Fruit fly (Drosophila melanogaster) whole organism, embryonic: ENCODE results near the gene ClC-c.

ENCODE experiments used
- Antp ChIP-seq: fragments of 200-800 bp; sonication (Bioruptor generic); optimal IDR thresholded peaks from 3 replicates; lab custom pipeline; 2016; ENCODE audit warnings: missing biosample characterization, missing genetic modification characterization
- CG10959 ChIP-seq: fragments of 200-800 bp; sonication (Bioruptor generic); IDR thresholded peaks from 2 replicates; pipeline ENCODE4 v1.3.6; 2022; ENCODE audit warnings: missing biosample characterization, missing genetic modification characterization
- CG12942 ChIP-seq: fragments of 200-800 bp; sonication (Bioruptor generic); optimal IDR thresholded peaks from 3 replicates; lab custom pipeline; 2016; ENCODE audit warnings: missing biosample characterization, missing genetic modification characterization
- CG15601 ChIP-seq: fragments of 200-800 bp; sonication (Bioruptor generic); optimal IDR thresholded peaks from 3 replicates; lab custom pipeline; 2019; ENCODE audit warnings: missing biosample characterization, mild to moderate bottlenecking, missing genetic modification characterization, moderate library complexity
- CG1602 ChIP-seq: fragments of 200-800 bp; sonication (Bioruptor generic); optimal IDR thresholded peaks from 3 replicates; lab custom pipeline; 2016; ENCODE audit warnings: missing biosample characterization, missing genetic modification characterization
- CG1647 ChIP-seq: fragments of 200-800 bp; sonication (Bioruptor generic); optimal IDR thresholded peaks from 3 replicates; lab custom pipeline; 2016; ENCODE audit warnings: missing biosample characterization, missing genetic modification characterization
- CG16779 ChIP-seq: fragments of 200-800 bp; sonication (Bioruptor generic); IDR thresholded peaks from 2 replicates; pipeline ENCODE4 v1.3.6; 2022; ENCODE audit warnings: missing biosample characterization, missing genetic modification characterization
- CG17328 ChIP-seq: fragments of 200-800 bp; sonication (Bioruptor generic); IDR thresholded peaks from 2 replicates; pipeline ENCODE4 v1.3.6; 2022; ENCODE audit warnings: missing biosample characterization, missing genetic modification characterization
- CG18262 ChIP-seq: fragments of 200-800 bp; optimal IDR thresholded peaks from 3 replicates; lab custom pipeline; 2019; ENCODE audit warnings: missing biosample characterization, mild to moderate bottlenecking, missing genetic modification characterization, moderate library complexity
- CG2202 ChIP-seq: fragments of 200-800 bp; sonication (Bioruptor generic); optimal IDR thresholded peaks from 2 replicates; lab custom pipeline; 2018; ENCODE audit warnings: missing biosample characterization, mild to moderate bottlenecking, missing genetic modification characterization
- CG2678 ChIP-seq: fragments of 200-800 bp; sonication (Bioruptor generic); optimal IDR thresholded peaks from 3 replicates; lab custom pipeline; 2019; ENCODE audit warnings: missing biosample characterization, mild to moderate bottlenecking, missing genetic modification characterization, moderate library complexity
- CG30020 ChIP-seq: fragments of 200-800 bp; optimal IDR thresholded peaks from 2 replicates; lab custom pipeline; 2019; ENCODE audit warnings: missing biosample characterization, mild to moderate bottlenecking, missing genetic modification characterization, moderate library complexity
- CG3847 ChIP-seq: fragments of 200-800 bp; sonication (Bioruptor generic); IDR thresholded peaks from 2 replicates; pipeline ENCODE4 v1.3.6; 2022; ENCODE audit warnings: missing biosample characterization, missing genetic modification characterization
- CG4617 ChIP-seq: fragments of 200-800 bp; sonication (Bioruptor generic); optimal IDR thresholded peaks from 3 replicates; lab custom pipeline; 2016; ENCODE audit warnings: missing biosample characterization, missing genetic modification characterization, borderline replicate concordance
- CG5180 ChIP-seq: fragments of 200-800 bp; sonication (Bioruptor generic); optimal IDR thresholded peaks from 3 replicates; lab custom pipeline; 2017; ENCODE audit warnings: missing biosample characterization, missing genetic modification characterization, mild to moderate bottlenecking, moderate library complexity, missing genetic modification reagents
- CG6813 ChIP-seq: fragments of 200-800 bp; sonication (Bioruptor generic); optimal IDR thresholded peaks from 2 replicates; lab custom pipeline; 2017; ENCODE audit warnings: missing biosample characterization, missing genetic modification characterization, mild to moderate bottlenecking, moderate library complexity, missing genetic modification reagents
- CG7839 ChIP-seq: fragments of 200-800 bp; sonication (Bioruptor generic); optimal IDR thresholded peaks from 3 replicates; lab custom pipeline; 2018; ENCODE audit warnings: missing biosample characterization, mild to moderate bottlenecking, missing genetic modification characterization, moderate library complexity
- CG7987 ChIP-seq: fragments of 200-800 bp; sonication (Bioruptor generic); optimal IDR thresholded peaks from 2 replicates; lab custom pipeline; 2018; ENCODE audit warnings: missing biosample characterization, mild to moderate bottlenecking, missing genetic modification characterization, moderate library complexity
- CG9817 ChIP-seq: fragments of 200-800 bp; sonication (Bioruptor generic); optimal IDR thresholded peaks from 2 replicates; lab custom pipeline; 2018; ENCODE audit warnings: missing biosample characterization, mild to moderate bottlenecking, missing genetic modification characterization, moderate library complexity
- CHES-1-like ChIP-seq: fragments of 200-800 bp; sonication (Bioruptor generic); optimal IDR thresholded peaks from 2 replicates; lab custom pipeline; 2016; ENCODE audit warnings: missing biosample characterization, missing genetic modification characterization
- Dfd ChIP-seq, 2 experiments: fragments of >200 bp; optimal IDR thresholded peaks; 2 replicates each; lab custom pipeline; 2017; ENCODE audit warnings: missing biosample characterization in 2 of 2, missing genetic modification characterization in 2 of 2
- Dll ChIP-seq: fragments of 200-800 bp; sonication (Bioruptor generic); IDR thresholded peaks from 4 replicates; pipeline ENCODE4 v1.3.6; 2022; ENCODE audit warnings: missing biosample characterization, missing genetic modification characterization; ENCODE audit not compliant: partially characterized antibody
- E2f2 ChIP-seq: fragments of 200-800 bp; sonication (Bioruptor generic); IDR thresholded peaks from 2 replicates; pipeline ENCODE4 v1.3.6; 2022; ENCODE audit warnings: missing biosample characterization, missing genetic modification characterization
- Fer3 ChIP-seq: fragments of 200-800 bp; sonication (Bioruptor generic); optimal IDR thresholded peaks from 2 replicates; lab custom pipeline; 2018; ENCODE audit warnings: missing biosample characterization, mild to moderate bottlenecking, missing genetic modification characterization, moderate library complexity
- Gug ChIP-seq: fragments of 200-800 bp; sonication (Bioruptor generic); IDR thresholded peaks from 4 replicates; pipeline ENCODE4 v1.3.6; 2022; ENCODE audit warnings: missing biosample characterization, missing genetic modification characterization
- Lhr ChIP-seq: fragments of 200-800 bp; sonication (Bioruptor generic); optimal IDR thresholded peaks from 3 replicates; lab custom pipeline; 2017; ENCODE audit warnings: mild to moderate bottlenecking, missing biosample characterization, missing genetic modification reagents, missing genetic modification characterization
- Lim3 ChIP-seq: fragments of 200-800 bp; sonication (Bioruptor generic); IDR thresholded peaks from 2 replicates; pipeline ENCODE4 v1.3.6; 2022; ENCODE audit warnings: missing biosample characterization, missing genetic modification characterization
- Poxn ChIP-seq: fragments of 200-800 bp; sonication (Bioruptor generic); IDR thresholded peaks from 2 replicates; pipeline ENCODE4 v1.3.6; 2022; ENCODE audit warnings: missing biosample characterization, missing genetic modification characterization
- Ravus ChIP-seq: fragments of 200-800 bp; sonication (Bioruptor generic); IDR thresholded peaks from 2 replicates; pipeline ENCODE4 v1.3.6; 2022; ENCODE audit warnings: missing biosample characterization, missing genetic modification characterization
- Usf ChIP-seq: fragments of 200-800 bp; sonication (Bioruptor generic); optimal IDR thresholded peaks from 2 replicates; lab custom pipeline; 2017; ENCODE audit warnings: missing genotype, missing biosample characterization, missing genetic modification characterization
- bigmax ChIP-seq: fragments of 200-800 bp; sonication (Bioruptor generic); optimal IDR thresholded peaks from 2 replicates; lab custom pipeline; 2018; ENCODE audit warnings: missing biosample characterization, mild to moderate bottlenecking, missing genetic modification characterization
- bsh ChIP-seq, 2 experiments: fragments of 200-800 bp; sonication (Bioruptor generic); optimal IDR thresholded peaks; 2 replicates each; lab custom pipeline; 2017 to 2018; ENCODE audit warnings: mild to moderate bottlenecking in 2 of 2, missing biosample characterization in 2 of 2, missing genetic modification characterization in 2 of 2, moderate library complexity in 1 of 2
- croc ChIP-seq: fragments of 200-800 bp; sonication (Bioruptor generic); conservative IDR thresholded peaks from 3 replicates; pipeline ENCODE4 v1.3.6; 2022; ENCODE audit warnings: missing biosample characterization, missing genetic modification characterization
- dati ChIP-seq: fragments of 200-800 bp; sonication (Bioruptor generic); IDR thresholded peaks from 2 replicates; pipeline ENCODE4 v1.3.6; 2022; ENCODE audit warnings: missing biosample characterization, missing genetic modification characterization
- emc ChIP-seq: fragments of 200-800 bp; sonication (Bioruptor generic); optimal IDR thresholded peaks from 2 replicates; lab custom pipeline; 2016; ENCODE audit warnings: missing biosample characterization, missing genetic modification characterization
- gcm2 ChIP-seq: fragments of 200-800 bp; sonication (Bioruptor generic); optimal IDR thresholded peaks from 2 replicates; lab custom pipeline; 2016; ENCODE audit warnings: missing biosample characterization, missing genetic modification characterization
- inv ChIP-seq: fragments of 200-800 bp; sonication (Bioruptor generic); IDR thresholded peaks from 2 replicates; pipeline ENCODE4 v1.3.6; 2022; ENCODE audit warnings: missing biosample characterization, missing genetic modification characterization; ENCODE audit not compliant: partially characterized antibody
- jing ChIP-seq: fragments of 200-800 bp; sonication (Bioruptor generic); optimal IDR thresholded peaks from 2 replicates; lab custom pipeline; 2018; ENCODE audit warnings: missing biosample characterization, mild to moderate bottlenecking, missing genetic modification characterization
- lov ChIP-seq, 2 experiments: fragments of 200-800 bp in 1 of 2; fragments of >200 bp in 1 of 2; sonication (Bioruptor generic) in 1 of 2; IDR thresholded peaks in 1 of 2; optimal IDR thresholded peaks in 1 of 2; 2 replicates in 1 of 2; 3 replicates in 1 of 2; pipeline versions ENCODE4 v1.3.6 to Lab custom; 2017 to 2022; ENCODE audit warnings: missing biosample characterization in 1 of 2, missing genetic modification characterization in 1 of 2
- nerfin-2 ChIP-seq: fragments of 200-800 bp; sonication (Bioruptor generic); IDR thresholded peaks from 2 replicates; pipeline ENCODE4 v1.3.6; 2022; ENCODE audit warnings: missing biosample characterization, missing genetic modification characterization; ENCODE audit not compliant: partially characterized antibody
- nom ChIP-seq: fragments of 200-800 bp; sonication (Bioruptor generic); optimal IDR thresholded peaks from 2 replicates; lab custom pipeline; 2017; ENCODE audit warnings: missing biosample characterization, missing genetic modification characterization, mild to moderate bottlenecking, moderate library complexity, missing genetic modification reagents
- oc ChIP-seq: fragments of 200-800 bp; sonication (Bioruptor generic); optimal IDR thresholded peaks from 2 replicates; lab custom pipeline; 2018; ENCODE audit warnings: missing biosample characterization, mild to moderate bottlenecking, missing genetic modification characterization, moderate library complexity
- peb ChIP-seq: fragments of 200-800 bp; sonication (Bioruptor generic); IDR thresholded peaks from 2 replicates; pipeline ENCODE4 v1.3.6; 2022; ENCODE audit warnings: missing biosample characterization, missing genetic modification characterization
- pfk ChIP-seq: fragments of 200-800 bp; sonication (Bioruptor generic); optimal IDR thresholded peaks from 2 replicates; lab custom pipeline; 2018; ENCODE audit warnings: missing biosample characterization, mild to moderate bottlenecking, missing genetic modification characterization, moderate library complexity
- pho ChIP-seq: fragments of 200-800 bp; sonication (Bioruptor generic); optimal IDR thresholded peaks from 2 replicates; lab custom pipeline; 2016; ENCODE audit warnings: missing biosample characterization, missing genetic modification characterization
- repo ChIP-seq: fragments of 200-800 bp; sonication (Bioruptor generic); optimal IDR thresholded peaks from 2 replicates; lab custom pipeline; 2016; ENCODE audit warnings: missing biosample characterization, missing genetic modification characterization
- schlank ChIP-seq: fragments of 200-800 bp; sonication (Bioruptor generic); optimal IDR thresholded peaks from 2 replicates; lab custom pipeline; 2018; ENCODE audit warnings: missing biosample characterization, mild to moderate bottlenecking, missing genetic modification characterization
- trem ChIP-seq: fragments of 200-800 bp; optimal IDR thresholded peaks from 3 replicates; lab custom pipeline; 2019; ENCODE audit warnings: missing biosample characterization, mild to moderate bottlenecking, missing genetic modification characterization, moderate library complexity
- vnd ChIP-seq: fragments of 200-800 bp; sonication (Bioruptor generic); IDR thresholded peaks from 3 replicates; pipeline ENCODE4 v1.3.6; 2022; ENCODE audit warnings: missing biosample characterization, missing genetic modification characterization; ENCODE audit not compliant: partially characterized antibody

The ClC-c gene

DNA sequence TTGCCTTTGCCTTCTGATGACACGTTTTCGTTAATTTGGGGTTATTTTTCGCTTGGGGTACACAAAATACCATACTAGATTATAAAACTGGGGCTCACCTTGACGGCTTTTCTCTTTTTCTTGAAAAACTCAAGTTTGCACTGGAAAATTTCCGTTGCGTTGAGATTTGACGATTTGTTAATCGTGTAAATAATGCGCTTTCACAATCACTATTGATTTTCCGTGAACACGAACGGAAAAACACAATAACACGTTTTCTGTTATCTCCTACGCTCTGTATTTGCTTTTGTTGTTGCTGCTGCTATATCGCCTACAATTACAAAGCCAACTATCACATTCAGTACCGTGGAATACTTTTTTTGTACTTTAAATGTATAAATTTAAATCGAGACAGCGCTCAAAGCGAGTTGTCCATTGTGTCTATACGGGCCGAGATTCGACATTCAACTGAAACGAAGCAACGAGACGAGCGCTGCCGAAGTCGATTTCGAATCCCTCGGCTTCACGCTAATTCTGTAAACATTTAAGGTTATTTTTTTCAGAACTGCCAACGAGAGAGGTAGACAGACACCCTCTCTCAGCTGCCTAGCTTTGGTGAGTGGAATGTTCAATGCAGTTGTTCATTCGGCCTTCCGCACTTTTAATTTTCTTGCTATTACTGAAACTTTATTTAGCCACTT is 43.7 kb upstream of the ClC-c start (continued):
- TF ChIP-seq gcm2 (GFP tag; lab: Kevin White, UChicago) (no peak), CG2202 (tag; lab: Kevin White, UChicago) (no peak), jing (GFP tag; lab: Kevin White, UChicago) (no peak), inv (GFP tag; lab: Robert Waterston, UW) (no peak; the same call in 1 of the 2 replicates), Usf (GFP tag; lab: Kevin White, UChicago) (no peak), Lhr (GFP tag; lab: Kevin White, UChicago) (no peak), CG1647 (GFP tag; lab: Kevin White, UChicago) (no peak), CG7839 (tag; lab: Kevin White, UChicago) (no peak), CG2678 (tag; lab: Kevin White, UChicago) (peak; percentile 17), pho (no peak), CG16779 (GFP tag; lab: Robert Waterston, UW) (no peak), bigmax (GFP tag; lab: Kevin White, UChicago) (peak; percentile 94), CG1602 (GFP tag; lab: Kevin White, UChicago) (no peak), nerfin-2 (no peak), Fer3 (tag; lab: Kevin White, UChicago) (peak; percentile 40), CG7987 (GFP tag; lab: Kevin White, UChicago) (peak; percentile 18), CG30020 (tag; lab: Kevin White, UChicago) (no peak), peb (no peak), schlank (tag; lab: Kevin White, UChicago) (peak; percentile 5), dati (no peak), CG6813 (GFP tag; lab: Kevin White, UChicago) (no peak), CHES-1-like (GFP tag; lab: Kevin White, UChicago) (no peak), lov (optimal IDR thresholded peaks at IDR 0.05; lab: Kevin White, UChicago) (no peak), lov (GFP tag; IDR thresholded peaks at IDR 0.05; lab: Robert Waterston, UW) (no peak), emc (GFP tag; lab: Kevin White, UChicago) (no peak), Dll (GFP tag; lab: Robert Waterston, UW) (0 out of 4 replicates have a peak, but pooled peaks have one; percentile 20), CG10959 (GFP tag; lab: Robert Waterston, UW) (no peak), pfk (peak; percentile 18), Antp (GFP tag; lab: Kevin White, UChicago) (no peak), CG3847 (GFP tag; lab: Robert Waterston, UW) (no peak), CG5180 (GFP tag; lab: Kevin White, UChicago) (no peak), CG17328 (GFP tag; lab: Robert Waterston, UW) (peak; percentile 49; the same call in 1 of the 2 replicates), Gug (GFP tag; lab: Robert Waterston, UW) (no peak), croc (GFP tag; lab: Robert Waterston, UW) (no peak), Dfd (GFP tag; optimal IDR thresholded peaks at IDR 0.05; lab: Kevin White, UChicago) (no peak), trem (tag; lab: Kevin White, UChicago) (no peak), vnd (GFP tag; lab: Robert Waterston, UW) (no peak), CG4617 (GFP tag; lab: Kevin White, UChicago) (no peak), CG9817 (tag; lab: Kevin White, UChicago) (no peak), E2f2 (GFP tag; lab: Robert Waterston, UW) (no peak), oc (tag; lab: Kevin White, UChicago) (peak; percentile 81), bsh (GFP tag; optimal IDR thresholded peaks at IDR 0.05; lab: Kevin White, UChicago) (peak in 1 of 2 experiments; percentile 9), repo (GFP tag; lab: Kevin White, UChicago) (no peak), CG18262 (tag; lab: Kevin White, UChicago) (no peak), nom (GFP tag; lab: Kevin White, UChicago) (no peak), CG15601 (tag; lab: Kevin White, UChicago) (peak; percentile 28), Lim3 (GFP tag; lab: Robert Waterston, UW) (no peak), CG12942 (GFP tag; lab: Kevin White, UChicago) (no peak), Poxn (GFP tag; lab: Robert Waterston, UW) (no peak), Ravus (GFP tag; lab: Robert Waterston, UW) (no peak)
